Fruit fly (Drosophila melanogaster) whole organism, embryonic: ENCODE results near the gene Arp10.

Source experiments
- Antp ChIP-seq: fragments of 200-800 bp; sonication (Bioruptor generic); optimal IDR thresholded peaks from 3 replicates; lab custom pipeline; 2016; ENCODE audit warnings: missing biosample characterization, missing genetic modification characterization
- Asciz ChIP-seq: fragments of 200-800 bp; sonication (Bioruptor generic); optimal IDR thresholded peaks from 2 replicates; lab custom pipeline; 2017; ENCODE audit warnings: missing biosample characterization, mild to moderate bottlenecking, missing genetic modification characterization, missing genetic modification reagents
- CG10274 ChIP-seq: fragments of 200-800 bp; sonication (Bioruptor generic); optimal IDR thresholded peaks from 3 replicates; lab custom pipeline; 2017; ENCODE audit warnings: missing biosample characterization, mild to moderate bottlenecking, missing genetic modification characterization
- CG10462 ChIP-seq: fragments of 200-800 bp; sonication (Bioruptor generic); optimal IDR thresholded peaks from 2 replicates; lab custom pipeline; 2016; ENCODE audit warnings: missing biosample characterization, missing genetic modification characterization
- CG10565 ChIP-seq: fragments of 200-800 bp; sonication (Bioruptor generic); optimal IDR thresholded peaks from 3 replicates; lab custom pipeline; 2016; ENCODE audit warnings: missing biosample characterization, mild to moderate bottlenecking, missing genetic modification characterization
- CG12155 ChIP-seq: fragments of 200-800 bp; sonication (Bioruptor generic); optimal IDR thresholded peaks from 3 replicates; lab custom pipeline; 2016; ENCODE audit warnings: missing biosample characterization, missing genetic modification characterization
- CG12299 ChIP-seq: fragments of 200-800 bp; sonication (Bioruptor generic); optimal IDR thresholded peaks from 2 replicates; lab custom pipeline; 2018; ENCODE audit warnings: missing biosample characterization, mild to moderate bottlenecking, missing genetic modification characterization
- CG12391 ChIP-seq: fragments of 200-800 bp; sonication (Bioruptor generic); optimal IDR thresholded peaks from 3 replicates; lab custom pipeline; 2018; ENCODE audit warnings: missing biosample characterization, mild to moderate bottlenecking, missing genetic modification characterization, moderate library complexity
- CG17361 ChIP-seq: fragments of 200-800 bp; sonication (Bioruptor generic); IDR thresholded peaks from 3 replicates; pipeline ENCODE4 v1.3.6; 2022; ENCODE audit warnings: missing biosample characterization, missing genetic modification characterization
- CG18262 ChIP-seq: fragments of 200-800 bp; optimal IDR thresholded peaks from 3 replicates; lab custom pipeline; 2019; ENCODE audit warnings: missing biosample characterization, mild to moderate bottlenecking, missing genetic modification characterization, moderate library complexity
- CG1832 ChIP-seq: fragments of 200-800 bp; sonication (Bioruptor generic); optimal IDR thresholded peaks from 2 replicates; lab custom pipeline; 2017; ENCODE audit warnings: missing biosample characterization, mild to moderate bottlenecking, missing genetic modification characterization, inconsistent platforms
- CG2712 ChIP-seq: fragments of 200-800 bp; optimal IDR thresholded peaks from 3 replicates; lab custom pipeline; 2019; ENCODE audit warnings: missing biosample characterization, mild to moderate bottlenecking, missing genetic modification characterization, moderate library complexity
- CG30431 ChIP-seq: fragments of 200-800 bp; sonication (Bioruptor generic); optimal IDR thresholded peaks from 2 replicates; lab custom pipeline; 2017; ENCODE audit warnings: missing biosample characterization, missing genetic modification characterization
- CG33213 ChIP-seq: fragments of 200-800 bp; sonication (Bioruptor generic); optimal IDR thresholded peaks from 3 replicates; lab custom pipeline; 2016; ENCODE audit warnings: missing biosample characterization, missing genetic modification characterization
- CG33557 ChIP-seq: fragments of 200-800 bp; sonication (Bioruptor generic); optimal IDR thresholded peaks from 2 replicates; lab custom pipeline; 2019; ENCODE audit warnings: missing biosample characterization, mild to moderate bottlenecking, missing genetic modification characterization, moderate library complexity
- CG4730 ChIP-seq: fragments of 200-800 bp; sonication (Bioruptor generic); IDR thresholded peaks from 2 replicates; pipeline ENCODE4 v1.3.6; 2022; ENCODE audit warnings: missing biosample characterization, missing genetic modification characterization
- CG6765 ChIP-seq: fragments of 200-800 bp; sonication (Bioruptor generic); optimal IDR thresholded peaks from 3 replicates; lab custom pipeline; 2017; ENCODE audit warnings: missing biosample characterization, mild to moderate bottlenecking, missing genetic modification characterization
- CG8281 ChIP-seq: fragments of 200-800 bp; sonication (Bioruptor generic); optimal IDR thresholded peaks from 2 replicates; lab custom pipeline; 2018; ENCODE audit warnings: missing biosample characterization, mild to moderate bottlenecking, missing genetic modification characterization, moderate library complexity
- CG8290 ChIP-seq, 3 experiments: fragments of 200-800 bp; sonication (Bioruptor generic); optimal IDR thresholded peaks; 2 replicates each; lab custom pipeline; 2016 to 2019; ENCODE audit warnings: missing biosample characterization in 3 of 3, missing genetic modification characterization in 3 of 3, mild to moderate bottlenecking in 2 of 3, moderate library complexity in 1 of 3
- CG8388 ChIP-seq: fragments of 200-800 bp; sonication (Bioruptor generic); optimal IDR thresholded peaks from 2 replicates; lab custom pipeline; 2019; ENCODE audit warnings: missing biosample characterization, mild to moderate bottlenecking, missing genetic modification characterization, moderate library complexity
- CG8944 ChIP-seq: fragments of 200-800 bp; sonication (Bioruptor generic); optimal IDR thresholded peaks from 3 replicates; lab custom pipeline; 2016; ENCODE audit warnings: missing biosample characterization, missing genetic modification characterization
- CG9215 ChIP-seq: fragments of 200-800 bp; sonication (Bioruptor generic); IDR thresholded peaks from 2 replicates; pipeline ENCODE4 v1.3.6; 2022; ENCODE audit warnings: missing biosample characterization, missing genetic modification characterization
- CoRest ChIP-seq: fragments of 200-800 bp; sonication (Bioruptor generic); optimal IDR thresholded peaks from 3 replicates; lab custom pipeline; 2018; ENCODE audit warnings: missing biosample characterization, mild to moderate bottlenecking, missing genetic modification characterization, moderate library complexity
- Dek ChIP-seq: fragments of 200-800 bp; sonication (Bioruptor generic); optimal IDR thresholded peaks from 3 replicates; lab custom pipeline; 2019; ENCODE audit warnings: missing biosample characterization, mild to moderate bottlenecking, missing genetic modification characterization, moderate library complexity
- Dip2 ChIP-seq: fragments of 200-800 bp; sonication (Bioruptor generic); IDR thresholded peaks from 2 replicates; pipeline ENCODE4 v1.3.6; 2022; ENCODE audit warnings: missing biosample characterization, missing genetic modification characterization
- Dll ChIP-seq: fragments of 200-800 bp; sonication (Bioruptor generic); IDR thresholded peaks from 4 replicates; pipeline ENCODE4 v1.3.6; 2022; ENCODE audit warnings: missing biosample characterization, missing genetic modification characterization; ENCODE audit not compliant: partially characterized antibody
- Doc2 ChIP-seq: fragments of 200-800 bp; sonication (Bioruptor generic); IDR thresholded peaks from 2 replicates; pipeline ENCODE4 v1.3.6; 2022; ENCODE audit warnings: missing biosample characterization, missing genetic modification characterization
- Dref ChIP-seq: fragments of 200-800 bp; sonication (Bioruptor generic); IDR thresholded peaks from 2 replicates; pipeline ENCODE4 v1.3.6; 2022; ENCODE audit warnings: missing biosample characterization, missing genetic modification characterization
- Eip74EF ChIP-seq, 2 experiments: fragments of 200-800 bp in 1 of 2; fragments of >200 bp in 1 of 2; sonication (Bioruptor generic) in 1 of 2; optimal IDR thresholded peaks; 2 replicates each; lab custom pipeline; 2017 to 2019; ENCODE audit warnings: missing biosample characterization in 2 of 2, missing genetic modification characterization in 2 of 2, mild to moderate bottlenecking in 1 of 2, moderate library complexity in 1 of 2
- Ets97D ChIP-seq: fragments of 200-800 bp; sonication (Bioruptor generic); optimal IDR thresholded peaks from 3 replicates; lab custom pipeline; 2016; ENCODE audit warnings: missing biosample characterization, missing genetic modification characterization
- Fer1 ChIP-seq: fragments of 200-800 bp; sonication (Bioruptor generic); optimal IDR thresholded peaks from 2 replicates; lab custom pipeline; 2017; ENCODE audit warnings: missing biosample characterization, mild to moderate bottlenecking, missing genetic modification characterization
- HmgZ ChIP-seq: fragments of 200-800 bp; sonication (Bioruptor generic); optimal IDR thresholded peaks from 2 replicates; lab custom pipeline; 2018; ENCODE audit warnings: missing biosample characterization, mild to moderate bottlenecking, missing genetic modification characterization
- Lhr ChIP-seq: fragments of 200-800 bp; sonication (Bioruptor generic); optimal IDR thresholded peaks from 3 replicates; lab custom pipeline; 2017; ENCODE audit warnings: mild to moderate bottlenecking, missing biosample characterization, missing genetic modification reagents, missing genetic modification characterization
- Myb ChIP-seq: fragments of 200-800 bp; sonication (Bioruptor generic); optimal IDR thresholded peaks from 2 replicates; lab custom pipeline; 2016; ENCODE audit warnings: missing biosample characterization, missing genetic modification characterization
- Sry-δ ChIP-seq: fragments of 200-800 bp; sonication (Bioruptor generic); optimal IDR thresholded peaks from 2 replicates; lab custom pipeline; 2016; ENCODE audit warnings: missing biosample characterization, missing genetic modification characterization
- bbx ChIP-seq: fragments of 200-800 bp; sonication (Bioruptor generic); IDR thresholded peaks from 2 replicates; pipeline ENCODE4 v1.3.6; 2022; ENCODE audit warnings: missing biosample characterization, missing genetic modification characterization; ENCODE audit not compliant: partially characterized antibody
- btn ChIP-seq: fragments of 200-800 bp; sonication (Bioruptor generic); optimal IDR thresholded peaks from 2 replicates; lab custom pipeline; 2016; ENCODE audit warnings: missing biosample characterization, missing genetic modification characterization
- dysf ChIP-seq: fragments of 200-800 bp; sonication (Bioruptor generic); IDR thresholded peaks from 3 replicates; pipeline ENCODE4 v1.3.6; 2022; ENCODE audit warnings: missing biosample characterization, missing genetic modification characterization
- en ChIP-seq: fragments of 200-800 bp; sonication (Bioruptor generic); optimal IDR thresholded peaks from 2 replicates; lab custom pipeline; 2016; ENCODE audit warnings: missing biosample characterization, missing genetic modification characterization
- eve ChIP-seq, 2 experiments: fragments of >200 bp; optimal IDR thresholded peaks; 2 replicates each; lab custom pipeline; 2017; ENCODE audit warnings: missing biosample characterization in 2 of 2, missing genetic modification characterization in 2 of 2
- exex ChIP-seq: fragments of 200-800 bp; sonication (Bioruptor generic); optimal IDR thresholded peaks from 4 replicates; lab custom pipeline; 2018; ENCODE audit warnings: missing biosample characterization, mild to moderate bottlenecking, missing genetic modification characterization, moderate library complexity
- grau ChIP-seq: fragments of 200-800 bp; optimal IDR thresholded peaks from 3 replicates; lab custom pipeline; 2019; ENCODE audit warnings: missing biosample characterization, mild to moderate bottlenecking, missing genetic modification characterization, moderate library complexity
- inv ChIP-seq: fragments of 200-800 bp; sonication (Bioruptor generic); IDR thresholded peaks from 2 replicates; pipeline ENCODE4 v1.3.6; 2022; ENCODE audit warnings: missing biosample characterization, missing genetic modification characterization; ENCODE audit not compliant: partially characterized antibody
- luna ChIP-seq: fragments of 200-800 bp; sonication (Bioruptor generic); optimal IDR thresholded peaks from 2 replicates; lab custom pipeline; 2016; ENCODE audit warnings: missing biosample characterization, missing genetic modification characterization
- pb ChIP-seq: fragments of 200-800 bp; sonication (Bioruptor generic); optimal IDR thresholded peaks from 3 replicates; lab custom pipeline; 2016; ENCODE audit warnings: missing biosample characterization, missing genetic modification characterization
- pnt ChIP-seq: fragments of 200-800 bp; sonication (Bioruptor generic); optimal IDR thresholded peaks from 3 replicates; lab custom pipeline; 2016; ENCODE audit warnings: missing biosample characterization, missing genetic modification characterization
- row ChIP-seq: fragments of 200-800 bp; sonication (Bioruptor generic); IDR thresholded peaks from 3 replicates; pipeline ENCODE4 v1.3.6; 2022; ENCODE audit warnings: missing biosample characterization, missing genetic modification characterization
- slou ChIP-seq: fragments of 200-800 bp; sonication (Bioruptor generic); optimal IDR thresholded peaks from 3 replicates; lab custom pipeline; 2016; ENCODE audit warnings: missing biosample characterization, missing genetic modification characterization
- usp ChIP-seq: fragments of >200 bp; optimal IDR thresholded peaks from 2 replicates; lab custom pipeline; 2017; ENCODE audit warnings: missing biosample characterization, missing genetic modification characterization

Arp10 gene

DNA sequence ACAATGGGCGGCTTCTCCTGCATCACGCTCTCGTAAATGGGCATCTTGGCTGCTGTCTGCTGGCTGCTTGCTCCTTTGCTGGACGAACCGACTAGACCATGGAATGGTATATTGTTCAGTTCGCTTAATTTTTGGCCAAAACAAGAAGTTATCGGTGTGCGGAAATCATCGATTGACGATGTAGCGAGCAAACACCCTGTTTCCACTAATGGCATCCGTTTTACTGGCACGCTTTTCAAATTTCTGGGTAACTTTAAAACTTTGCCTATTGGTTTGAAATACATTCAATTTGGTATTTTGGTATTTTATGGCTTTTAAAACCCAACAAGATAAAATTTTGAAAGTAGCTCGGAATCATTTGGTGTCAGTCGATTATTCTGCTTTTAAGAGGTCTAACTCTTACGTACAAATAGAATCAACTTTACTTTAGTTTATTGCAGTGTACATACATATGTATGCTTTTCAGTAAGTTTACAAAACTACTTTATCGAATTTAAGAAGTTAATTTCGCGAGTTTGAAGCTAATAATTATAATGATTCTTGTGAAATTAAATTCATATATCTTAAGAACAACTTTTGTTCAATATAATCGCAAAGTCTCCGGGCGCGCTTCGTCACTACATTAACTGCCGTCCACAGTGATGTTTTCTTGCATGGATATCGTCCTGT, at the start of gene Arp10 (continued):
- 0 out of 3 replicates have a peak, but pooled peaks have one; percentile 6 for TF ChIP-seq dysf (GFP tag; lab: Robert Waterston, UW)
- no peak for TF ChIP-seq CG33213 (GFP tag; lab: Kevin White, UChicago)
- no peak for TF ChIP-seq Dek (tag; lab: Kevin White, UChicago)
- TF ChIP-seq Myb (GFP tag; lab: Kevin White, UChicago): peak; percentile 37
- TF ChIP-seq pnt (GFP tag; lab: Kevin White, UChicago): no peak
- TF ChIP-seq Asciz (GFP tag; lab: Kevin White, UChicago): no peak
- TF ChIP-seq Antp: peak; percentile 0
- no peak for TF ChIP-seq CG8388
- peak; percentile 12 for TF ChIP-seq Fer1 (GFP tag; lab: Kevin White, UChicago)
- TF ChIP-seq usp (GFP tag; lab: Kevin White, UChicago): no peak
- TF ChIP-seq row: peak; percentile 77
- peak; percentile 33 for TF ChIP-seq CG12391 (tag; lab: Kevin White, UChicago)
- no peak for TF ChIP-seq eve (GFP tag; optimal IDR thresholded peaks at IDR 0.05; lab: Kevin White, UChicago)
- peak; percentile 53; the same call in 1 of the 2 replicates for TF ChIP-seq bbx
- TF ChIP-seq en (GFP tag; lab: Kevin White, UChicago): no peak
- TF ChIP-seq grau (tag; lab: Kevin White, UChicago): peak; percentile 46
- no peak for TF ChIP-seq CG1832
- TF ChIP-seq Lhr (GFP tag; lab: Kevin White, UChicago): no peak
- no peak for TF ChIP-seq slou (GFP tag; lab: Kevin White, UChicago)
- TF ChIP-seq CG10274 (GFP tag; lab: Kevin White, UChicago): no peak
- TF ChIP-seq CG17361 (GFP tag; lab: Robert Waterston, UW): 0 out of 3 replicates have a peak, but pooled peaks have one; percentile 35
- no peak for TF ChIP-seq inv (GFP tag; lab: Robert Waterston, UW)
- TF ChIP-seq pb (GFP tag; lab: Kevin White, UChicago): no peak
- peak; percentile 13 for TF ChIP-seq CG18262
- TF ChIP-seq CG30431 (GFP tag; lab: Kevin White, UChicago): no peak
- peak; percentile 8 for TF ChIP-seq CG2712 (tag; lab: Kevin White, UChicago)
- no peak for TF ChIP-seq CG4730 (GFP tag; lab: Robert Waterston, UW)
- TF ChIP-seq btn: no peak
- TF ChIP-seq HmgZ (tag; lab: Kevin White, UChicago): peak; percentile 50
- no peak for TF ChIP-seq Eip74EF (GFP tag; optimal IDR thresholded peaks at IDR 0.05; lab: Kevin White, UChicago)
- no peak for TF ChIP-seq CG10565 (GFP tag; lab: Kevin White, UChicago)
- TF ChIP-seq Doc2 (GFP tag; lab: Robert Waterston, UW): no peak
- peak; percentile 42 for TF ChIP-seq CG8290 (GFP tag; optimal IDR thresholded peaks at IDR 0.05; lab: Kevin White, UChicago)
- no peak for TF ChIP-seq CG8290 (tag; optimal IDR thresholded peaks at IDR 0.05; lab: Kevin White, UChicago)
- TF ChIP-seq CG6765: no peak
- TF ChIP-seq Dip2: no peak
- no peak for TF ChIP-seq luna (GFP tag; lab: Kevin White, UChicago)
- peak; percentile 26 for TF ChIP-seq CoRest (tag; lab: Kevin White, UChicago)
- peak; percentile 15 for TF ChIP-seq Ets97D (GFP tag; lab: Kevin White, UChicago)
- no peak for TF ChIP-seq CG10462 (GFP tag; lab: Kevin White, UChicago)
- no peak for TF ChIP-seq CG8944 (GFP tag; lab: Kevin White, UChicago)
- TF ChIP-seq Dref: peak; percentile 71
- TF ChIP-seq CG9215 (GFP tag; lab: Robert Waterston, UW): no peak
- no peak for TF ChIP-seq exex (tag; lab: Kevin White, UChicago)
- peak; percentile 2 for TF ChIP-seq CG33557 (GFP tag; lab: Kevin White, UChicago)
- peak; percentile 59; the same call in 3 of the 4 replicates for TF ChIP-seq Dll (GFP tag; lab: Robert Waterston, UW)
- TF ChIP-seq CG12299 (tag; lab: Kevin White, UChicago): no peak
- peak; percentile 57 for TF ChIP-seq Sry-δ (GFP tag; lab: Kevin White, UChicago)
- TF ChIP-seq CG8281: no peak
- no peak for TF ChIP-seq CG12155 (GFP tag; lab: Kevin White, UChicago)
